Worm (Caenorhabditis elegans): Measurements from ENCODE around the gene T19H5.7.

DNA sequence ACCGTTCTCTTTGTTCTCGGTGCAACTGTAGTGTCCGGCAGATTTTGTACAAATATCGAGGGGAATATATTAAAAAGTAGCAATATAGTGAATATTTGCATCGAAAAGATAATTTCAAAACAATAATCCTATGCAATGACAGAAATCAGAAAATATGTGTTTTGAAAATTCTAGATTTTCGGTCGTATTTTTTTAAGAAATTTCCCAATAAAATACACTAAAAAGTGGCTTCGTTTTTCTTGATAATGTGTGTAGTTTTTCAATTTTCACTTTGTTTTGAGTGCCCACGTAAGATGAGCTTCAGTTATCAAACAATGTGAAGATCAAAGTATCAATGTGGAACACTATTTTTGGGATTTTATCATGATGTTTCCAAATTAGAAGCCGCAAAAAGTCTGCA lies 36.9 kb upstream of the T19H5.7 start, which contains the start of gene gcy-1:
- TF ChIP-seq arid-1 (GFP tag; conservative IDR thresholded peaks at IDR 0.05) (no peak), mep-1 (tag; optimal IDR thresholded peaks at IDR 0.05) (no peak), unc-62 (GFP tag; optimal IDR thresholded peaks at IDR 0.05 in 1 of 2) (no peak), unc-62 (tag; optimal IDR thresholded peaks at IDR 0.05) (no peak), hmg-1.1 (GFP tag; IDR thresholded peaks at IDR 0.05) (no peak), duxl-1 (tag; optimal IDR thresholded peaks at IDR 0.05; ENCODE audit: poor library complexity) (no peak), ZK546.5 (tag; optimal IDR thresholded peaks at IDR 0.05) (no peak), nhr-25 (tag; optimal IDR thresholded peaks at IDR 0.05; ENCODE audit: borderline replicate concordance, insufficient read depth) (no peak), snpc-4 (tag; optimal IDR thresholded peaks at IDR 0.05) (no peak), egl-27 (tag; optimal IDR thresholded peaks at IDR 0.05) (no peak), nhr-48 (tag; optimal IDR thresholded peaks at IDR 0.05) (no peak)
